Fruit fly (Drosophila melanogaster): ENCODE data around the gene Trpml.

Gene Trpml

DNA sequence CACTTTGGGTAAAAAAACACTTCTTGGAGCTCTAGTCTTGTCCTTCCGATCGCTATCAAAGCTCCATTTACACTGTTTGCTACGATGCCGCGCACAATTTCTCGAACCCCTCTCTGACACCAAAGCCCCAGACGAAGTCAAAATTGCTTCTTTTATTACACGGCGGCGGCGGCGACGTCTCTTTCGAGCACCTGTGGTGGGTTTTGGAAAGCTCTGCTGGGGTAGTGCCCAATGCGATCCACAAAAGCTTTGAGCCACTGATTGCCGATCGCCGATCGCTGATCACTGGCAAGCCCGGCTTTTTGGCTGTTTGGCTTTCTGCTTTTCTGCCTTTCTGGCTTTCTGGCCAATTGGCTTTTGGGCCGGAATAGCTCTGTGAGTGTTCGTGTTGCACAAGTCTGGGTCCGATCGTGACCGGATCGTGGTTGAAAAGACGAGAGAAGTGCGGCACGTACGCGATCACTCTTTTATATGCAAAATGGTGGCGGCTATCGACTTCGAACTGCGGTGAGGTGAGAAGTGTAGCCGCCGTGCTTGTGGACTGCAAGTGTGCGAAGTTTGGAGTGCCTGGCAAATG, 10.5 kb downstream of the Trpml start, which contains the start of gene serp (continued):
- TF ChIP-seq Nf-YC (tag; optimal IDR thresholded peaks at IDR 0.05) (peak; percentile 3), CG4404 (GFP tag; IDR thresholded peaks at IDR 0.05) (0 out of 2 replicates have a peak, but pooled peaks have one; percentile 14), chinmo (GFP tag; IDR thresholded peaks at IDR 0.05; ENCODE audit: partially characterized antibody) (peak; percentile 78; the same call in 1 of the 4 replicates), abd-A (tag; optimal IDR thresholded peaks at IDR 0.05) (peak; percentile 1), CG15011 (GFP tag; optimal IDR thresholded peaks at IDR 0.05) (no peak), twi (tag; optimal IDR thresholded peaks at IDR 0.05) (no peak), grn (GFP tag; optimal IDR thresholded peaks at IDR 0.05) (peak; percentile 66), slbo (GFP tag; IDR thresholded peaks at IDR 0.05) (no peak), maf-S (GFP tag; optimal IDR thresholded peaks at IDR 0.05) (no peak), Deaf1 (tag; optimal IDR thresholded peaks at IDR 0.05) (peak; percentile 71)

DNA sequence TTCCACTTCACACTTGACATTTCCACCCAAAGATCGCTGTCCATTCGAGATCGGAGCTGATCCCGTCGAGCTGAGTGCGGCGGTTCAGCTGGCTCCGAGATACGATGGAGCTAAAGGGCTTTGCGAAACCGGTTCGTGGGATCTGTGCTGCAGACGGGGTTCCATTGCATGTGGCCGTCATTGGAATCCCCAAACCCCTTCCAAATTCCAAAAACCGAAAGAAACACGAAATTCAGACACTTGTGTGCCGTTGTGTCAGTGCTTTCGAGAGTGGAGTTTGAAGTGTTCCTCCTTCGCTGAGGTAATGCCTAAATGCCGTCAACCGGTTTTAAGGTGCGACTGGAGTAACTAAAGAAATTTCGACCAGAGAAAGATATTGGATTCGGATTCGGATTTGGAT, 13.3 kb downstream of the Trpml start:
- peak; percentile 65 for TF ChIP-seq Ets65A (GFP tag)
- no peak for TF ChIP-seq CG14014 (GFP tag; IDR thresholded peaks at IDR 0.05)
- TF ChIP-seq bab2 (GFP tag; optimal IDR thresholded peaks at IDR 0.05): no peak
- TF ChIP-seq sr (GFP tag; IDR thresholded peaks at IDR 0.05): 0 out of 3 replicates have a peak, but pooled peaks have one; percentile 38
- peak; percentile 50 for TF ChIP-seq sd (tag; optimal IDR thresholded peaks at IDR 0.05)
- TF ChIP-seq CG15269 (tag; optimal IDR thresholded peaks at IDR 0.05): peak; percentile 38
- TF ChIP-seq chinmo (GFP tag; IDR thresholded peaks at IDR 0.05; ENCODE audit: partially characterized antibody): 0 out of 4 replicates have a peak, but pooled peaks have one; percentile 14

DNA sequence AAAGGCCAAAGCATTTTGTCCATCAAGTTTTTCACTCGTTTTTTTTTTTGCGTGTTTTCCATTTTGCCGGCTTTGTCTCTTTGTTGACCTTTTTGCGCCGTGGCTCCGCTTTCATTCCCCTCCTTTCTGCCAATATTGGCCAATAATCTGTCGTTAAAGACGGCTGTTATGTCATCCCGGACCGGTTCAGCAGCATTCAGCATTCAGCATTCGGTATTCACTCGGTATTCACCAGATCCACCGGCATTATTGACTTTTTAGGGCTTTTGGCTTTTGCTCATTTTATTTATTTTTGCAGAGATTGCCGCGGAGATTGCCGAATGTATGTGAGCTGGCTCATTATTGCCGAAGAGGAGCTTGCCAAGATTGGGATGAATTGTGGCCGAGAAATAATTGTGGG, 14.8 kb downstream of the Trpml start:
- TF ChIP-seq bowl (GFP tag; IDR thresholded peaks at IDR 0.05) (no peak), CG9932 (GFP tag; IDR thresholded peaks at IDR 0.05) (peak; percentile 49), gro (GFP tag; optimal IDR thresholded peaks at IDR 0.05) (no peak), CG18599 (GFP tag; optimal IDR thresholded peaks at IDR 0.05) (no peak), usp (GFP tag; optimal IDR thresholded peaks at IDR 0.05) (no peak), ftz-f1 (GFP tag; optimal IDR thresholded peaks at IDR 0.05) (no peak), crp (GFP tag; optimal IDR thresholded peaks at IDR 0.05) (no peak), Adf1 (GFP tag; IDR thresholded peaks at IDR 0.05) (no peak)

DNA sequence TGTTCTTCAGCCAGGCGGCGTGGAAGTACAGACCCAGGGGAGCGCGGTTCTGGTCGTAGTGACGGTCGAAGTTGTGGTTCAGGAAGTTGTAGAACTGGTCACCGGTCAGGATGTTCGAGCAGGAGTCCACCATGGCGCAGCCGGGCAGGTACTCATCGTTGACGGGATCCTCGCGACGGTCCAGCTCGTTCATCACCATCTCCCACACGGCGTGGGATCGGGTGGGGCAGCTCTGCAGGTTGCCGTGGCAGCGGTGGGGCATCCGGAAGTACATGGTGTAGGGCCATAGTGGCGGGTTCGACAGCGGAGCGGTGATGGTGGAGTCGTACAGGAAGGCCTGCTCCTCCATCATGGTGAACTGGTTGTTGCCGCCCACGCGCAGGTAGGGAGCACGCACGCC, 16.5 kb downstream of the Trpml start:
- no peak for TF ChIP-seq Stat92E (GFP tag; optimal IDR thresholded peaks at IDR 0.05)
- peak; percentile 68 for TF ChIP-seq CG8478 (optimal IDR thresholded peaks at IDR 0.05)
- no peak for TF ChIP-seq CG9215 (GFP tag; IDR thresholded peaks at IDR 0.05)
- TF ChIP-seq Dbx (GFP tag; IDR thresholded peaks at IDR 0.05): no peak
- TF ChIP-seq Lim3 (GFP tag; IDR thresholded peaks at IDR 0.05): no peak
- peak; percentile 83 for TF ChIP-seq Ets65A (GFP tag)
- no peak for TF ChIP-seq CG8944 (GFP tag; optimal IDR thresholded peaks at IDR 0.05)
- 0 out of 4 replicates have a peak, but pooled peaks have one; percentile 18 for TF ChIP-seq chinmo (GFP tag; IDR thresholded peaks at IDR 0.05; ENCODE audit: partially characterized antibody)
- peak; percentile 20; the same call in 1 of the 3 replicates for TF ChIP-seq sr (GFP tag; IDR thresholded peaks at IDR 0.05)
- TF ChIP-seq CG14710 (tag; optimal IDR thresholded peaks at IDR 0.05): no peak

dm6 chr3L:19701106-19701505, 17.0 kb downstream of the Trpml start:
- TF ChIP-seq lab (GFP tag; optimal IDR thresholded peaks at IDR 0.05): no peak
- 0 out of 3 replicates have a peak, but pooled peaks have one; percentile 44 for TF ChIP-seq CG6791 (GFP tag; IDR thresholded peaks at IDR 0.05; ENCODE audit: partially characterized antibody)
- TF ChIP-seq CG1024 (GFP tag; IDR thresholded peaks at IDR 0.05): no peak
- TF ChIP-seq Bgb (GFP tag; IDR thresholded peaks at IDR 0.05; ENCODE audit: partially characterized antibody): 0 out of 2 replicates have a peak, but pooled peaks have one; percentile 22
- TF ChIP-seq Doc3 (GFP tag; IDR thresholded peaks at IDR 0.05; ENCODE audit: partially characterized antibody): 0 out of 3 replicates have a peak, but pooled peaks have one; percentile 18
- 0 out of 2 replicates have a peak, but pooled peaks have one; percentile 41 for TF ChIP-seq tna (GFP tag; IDR thresholded peaks at IDR 0.05; ENCODE audit: partially characterized antibody)
- TF ChIP-seq CG16863 (GFP tag; optimal IDR thresholded peaks at IDR 0.05): no peak
- peak; percentile 63; the same call in 2 of the 3 replicates for TF ChIP-seq HLH4C (GFP tag; IDR thresholded peaks at IDR 0.05; ENCODE audit: partially characterized antibody)
- TF ChIP-seq nerfin-2 (GFP tag; IDR thresholded peaks at IDR 0.05; ENCODE audit: partially characterized antibody): peak; percentile 52

Data from whole organism, embryonic.